Worm (Caenorhabditis elegans) whole organism, mixed stage, embryonic: Measurements from ENCODE around the gene Y48C3A.18.

Experiments
- M03D4.4 ChIP-seq: sonication (generic microtip); optimal IDR thresholded peaks from 2 replicates; lab custom pipeline; 2017; ENCODE audit warnings: mild to moderate bottlenecking, missing genetic modification characterization, missing compliant biosample characterization
- bed-3 ChIP-seq: fragments of 200-800 bp; sonication (Bioruptor generic); optimal IDR thresholded peaks from 3 replicates; lab custom pipeline; 2018; ENCODE audit warnings: mild to moderate bottlenecking, missing genetic modification characterization, moderate library complexity, missing compliant biosample characterization
- blmp-1 ChIP-seq: fragments of 150-350 bp; optimal IDR thresholded peaks from 2 replicates; lab custom pipeline; 2014; ENCODE audit warnings: missing biosample characterization, missing genetic modification characterization
- ceh-39 ChIP-seq: fragments of 150-350 bp; optimal IDR thresholded peaks from 2 replicates; lab custom pipeline; 2014; ENCODE audit warnings: missing biosample characterization, missing genetic modification characterization
- ceh-43 ChIP-seq: fragments of 200-800 bp; sonication (Bioruptor generic); optimal IDR thresholded peaks from 2 replicates; lab custom pipeline; 2018; ENCODE audit warnings: mild to moderate bottlenecking, missing genetic modification characterization, moderate library complexity, missing compliant biosample characterization
- ceh-83 ChIP-seq: fragments of 200-800 bp; sonication (Bioruptor generic); optimal IDR thresholded peaks from 2 replicates; lab custom pipeline; 2018; ENCODE audit warnings: mild to moderate bottlenecking, missing genetic modification characterization, missing compliant biosample characterization
- ces-1 ChIP-seq: fragments of 150-350 bp; optimal IDR thresholded peaks from 2 replicates; lab custom pipeline; 2014; ENCODE audit warnings: missing biosample characterization, missing genetic modification reagents, missing genetic modification characterization
- cnd-1 ChIP-seq: fragments of 200-800 bp; sonication (Bioruptor generic); optimal IDR thresholded peaks from 2 replicates; lab custom pipeline; 2018; ENCODE audit warnings: mild to moderate bottlenecking, missing genetic modification characterization, missing compliant biosample characterization
- drap-1 ChIP-seq: fragments of 200-800 bp; sonication (Bioruptor generic); optimal IDR thresholded peaks from 3 replicates; lab custom pipeline; 2018; ENCODE audit warnings: mild to moderate bottlenecking, missing genetic modification characterization, missing compliant biosample characterization
- elt-1 ChIP-seq: sonication (generic microtip); optimal IDR thresholded peaks from 2 replicates; lab custom pipeline; 2017; ENCODE audit warnings: missing genetic modification characterization, mild to moderate bottlenecking, missing compliant biosample characterization, antibody characterized with exemption, moderate library complexity, borderline replicate concordance; ENCODE audit not compliant: insufficient read depth
- elt-3 ChIP-seq: fragments of 150-350 bp; optimal IDR thresholded peaks from 2 replicates; lab custom pipeline; 2014; ENCODE audit warnings: missing biosample characterization, missing genetic modification characterization
- flh-1 ChIP-seq: fragments of 200-800 bp; sonication (Bioruptor generic); optimal IDR thresholded peaks from 2 replicates; lab custom pipeline; 2018; ENCODE audit warnings: mild to moderate bottlenecking, missing genetic modification characterization, moderate library complexity, missing compliant biosample characterization
- ham-2 ChIP-seq: fragments of 200-800 bp; sonication (Bioruptor generic); optimal IDR thresholded peaks from 2 replicates; lab custom pipeline; 2018; ENCODE audit warnings: mild to moderate bottlenecking, missing genetic modification characterization, missing compliant biosample characterization
- hlh-1 ChIP-seq: fragments of 150-350 bp; optimal IDR thresholded peaks from 2 replicates; lab custom pipeline; 2014; ENCODE audit warnings: missing biosample characterization, missing genetic modification reagents, missing genetic modification characterization
- lin-13 ChIP-seq: fragments of 150-350 bp; optimal IDR thresholded peaks from 2 replicates; lab custom pipeline; 2014; ENCODE audit warnings: missing biosample characterization, missing genetic modification characterization
- lin-32 ChIP-seq: fragments of 200-800 bp; sonication (Bioruptor generic); optimal IDR thresholded peaks from 2 replicates; lab custom pipeline; 2018; ENCODE audit warnings: mild to moderate bottlenecking, missing genetic modification characterization, missing compliant biosample characterization
- lsy-2 ChIP-seq: fragments of 150-350 bp; optimal IDR thresholded peaks from 2 replicates; lab custom pipeline; 2014; ENCODE audit warnings: missing biosample characterization, missing genetic modification characterization
- mab-5 ChIP-seq: fragments of 150-350 bp; optimal IDR thresholded peaks from 2 replicates; lab custom pipeline; 2014; ENCODE audit warnings: missing biosample characterization, missing genetic modification characterization
- mep-1 ChIP-seq: fragments of 150-350 bp; optimal IDR thresholded peaks from 2 replicates; lab custom pipeline; 2017; ENCODE audit warnings: missing biosample characterization, missing genetic modification reagents, missing genetic modification characterization, inconsistent platforms
- mls-2 ChIP-seq: sonication (generic microtip); optimal IDR thresholded peaks from 2 replicates; lab custom pipeline; 2016; ENCODE audit warnings: mild to moderate bottlenecking, missing genetic modification characterization, moderate library complexity, missing compliant biosample characterization
- nhr-12 ChIP-seq: fragments of 150-350 bp; optimal IDR thresholded peaks from 2 replicates; lab custom pipeline; 2014; ENCODE audit warnings: missing biosample characterization, missing genetic modification characterization
- nhr-2 ChIP-seq: fragments of 150-350 bp; optimal IDR thresholded peaks from 2 replicates; lab custom pipeline; 2014; ENCODE audit warnings: missing biosample characterization, missing genetic modification characterization
- nhr-237 ChIP-seq: fragments of 150-350 bp; optimal IDR thresholded peaks from 2 replicates; lab custom pipeline; 2014; ENCODE audit warnings: missing biosample characterization, missing genetic modification characterization
- nhr-28 ChIP-seq: fragments of 150-350 bp; optimal IDR thresholded peaks from 2 replicates; lab custom pipeline; 2014; ENCODE audit warnings: missing biosample characterization, missing genetic modification characterization
- nhr-76 ChIP-seq: sonication (generic microtip); optimal IDR thresholded peaks from 2 replicates; lab custom pipeline; 2017; ENCODE audit warnings: missing biosample characterization, missing genetic modification characterization
- pha-4 ChIP-seq: fragments of 150-350 bp; optimal IDR thresholded peaks from 2 replicates; lab custom pipeline; 2018; ENCODE audit warnings: missing biosample characterization, missing genetic modification reagents, missing genetic modification characterization
- sem-2 ChIP-seq: fragments of 200-800 bp; sonication (Bioruptor generic); optimal IDR thresholded peaks from 2 replicates; lab custom pipeline; 2018; ENCODE audit warnings: mild to moderate bottlenecking, missing genetic modification characterization, missing compliant biosample characterization
- snpc-4 ChIP-seq: fragments of 150-350 bp; optimal IDR thresholded peaks from 2 replicates; lab custom pipeline; 2014; ENCODE audit warnings: missing biosample characterization, missing genetic modification characterization
- sptf-1 ChIP-seq: sonication (generic microtip); optimal IDR thresholded peaks from 2 replicates; lab custom pipeline; 2017; ENCODE audit warnings: mild to moderate bottlenecking, missing genetic modification characterization, moderate library complexity, missing compliant biosample characterization
- tbx-8 ChIP-seq: fragments of 200-800 bp; sonication (Bioruptor generic); optimal IDR thresholded peaks from 2 replicates; lab custom pipeline; 2018; ENCODE audit warnings: mild to moderate bottlenecking, missing genetic modification characterization, moderate library complexity, missing compliant biosample characterization
- unc-120 ChIP-seq: sonication (generic microtip); optimal IDR thresholded peaks from 2 replicates; lab custom pipeline; 2017; ENCODE audit warnings: missing genetic modification characterization, missing compliant biosample characterization; ENCODE audit not compliant: poor library complexity, severe bottlenecking
- unc-39 ChIP-seq: fragments of 150-350 bp; optimal IDR thresholded peaks from 2 replicates; lab custom pipeline; 2014; ENCODE audit warnings: missing biosample characterization, missing genetic modification characterization
- unc-62 ChIP-seq: fragments of 150-350 bp; optimal IDR thresholded peaks from 2 replicates; lab custom pipeline; 2014; ENCODE audit warnings: missing biosample characterization, missing genetic modification reagents, missing genetic modification characterization
- zip-8 ChIP-seq: fragments of 150-350 bp; optimal IDR thresholded peaks from 2 replicates; lab custom pipeline; 2014; ENCODE audit warnings: missing biosample characterization, missing genetic modification characterization
- ztf-11 ChIP-seq: fragments of 150-350 bp; optimal IDR thresholded peaks from 2 replicates; lab custom pipeline; 2014; ENCODE audit warnings: missing biosample characterization, missing genetic modification characterization

Y48C3A.18 gene

ce11 chrII:13454839-13455238, 42.4 kb downstream of the Y48C3A.18 start:
- TF ChIP-seq lin-32 (GFP tag; lab: Kevin White, UChicago), result no peak
- no peak for TF ChIP-seq mls-2 (tag; lab: Kevin White, UChicago)
- no peak for TF ChIP-seq lin-13 (tag; lab: Kevin White, UChicago)
- TF ChIP-seq mep-1 (tag; lab: Kevin White, UChicago), result no peak
- no peak for TF ChIP-seq tbx-8 (GFP tag; lab: Kevin White, UChicago)
- no peak for TF ChIP-seq ztf-11 (tag; lab: Kevin White, UChicago)
- TF ChIP-seq nhr-76 (tag; lab: Kevin White, UChicago), result no peak
- TF ChIP-seq lsy-2, result no peak
- no peak for TF ChIP-seq unc-62

ce11 chrII:13456622-13457021, 44.2 kb downstream of the Y48C3A.18 start:
- peak; percentile 28 for TF ChIP-seq hlh-1 (tag; lab: Kevin White, UChicago)
- no peak for TF ChIP-seq nhr-2 (tag; lab: Kevin White, UChicago)
- peak; percentile 49 for TF ChIP-seq unc-62
- TF ChIP-seq pha-4 (tag; lab: Kevin White, UChicago), result peak; percentile 41
- TF ChIP-seq flh-1 (GFP tag; lab: Kevin White, UChicago), result no peak
- TF ChIP-seq cnd-1 (tag; lab: Kevin White, UChicago), result peak; percentile 18
- TF ChIP-seq unc-120 (tag; lab: Kevin White, UChicago), result peak; percentile 32
- TF ChIP-seq nhr-12 (tag; lab: Kevin White, UChicago), result no peak
- no peak for TF ChIP-seq mab-5 (tag; lab: Kevin White, UChicago)
- no peak for TF ChIP-seq snpc-4
- TF ChIP-seq, all 35 proteins: peak for 5

ce11 chrII:13460592-13461395, 48.4 kb downstream of the Y48C3A.18 start, which contains the start of gene pqn-27:
TSS of gene pqn-27 (minus strand) at chrII:13460642.
- TF ChIP-seq mab-5 (tag; lab: Kevin White, UChicago) (peak; percentile 44), lsy-2 (peak; percentile 59), pha-4 (tag; lab: Kevin White, UChicago) (peak; percentile 26), hlh-1 (tag; lab: Kevin White, UChicago) (peak; percentile 18), sptf-1 (peak; percentile 19), tbx-8 (GFP tag; lab: Kevin White, UChicago) (no peak), ces-1 (peak; percentile 87), lin-13 (tag; lab: Kevin White, UChicago) (no peak), flh-1 (GFP tag; lab: Kevin White, UChicago) (no peak), nhr-237 (peak; percentile 19), mep-1 (tag; lab: Kevin White, UChicago) (peak; percentile 50), ham-2 (GFP tag; lab: Kevin White, UChicago) (peak; percentile 46), unc-62 (peak; percentile 23)

ce11 chrII:13461604-13462375, 49.4 kb downstream of the Y48C3A.18 start:
- no peak for TF ChIP-seq nhr-12 (tag; lab: Kevin White, UChicago)
- TF ChIP-seq ceh-83, result no peak
- no peak for TF ChIP-seq blmp-1 (tag; lab: Kevin White, UChicago)
- no peak for TF ChIP-seq tbx-8 (GFP tag; lab: Kevin White, UChicago)
- no peak for TF ChIP-seq ceh-39 (tag; lab: Kevin White, UChicago)
- TF ChIP-seq unc-62, result peak; percentile 97
- peak; percentile 61 for TF ChIP-seq ham-2 (GFP tag; lab: Kevin White, UChicago)
- TF ChIP-seq hlh-1 (tag; lab: Kevin White, UChicago), result peak; percentile 85
- peak; percentile 20 for TF ChIP-seq drap-1 (GFP tag; lab: Kevin White, UChicago)
- no peak for TF ChIP-seq M03D4.4 (tag; lab: Kevin White, UChicago)
- TF ChIP-seq pha-4 (tag; lab: Kevin White, UChicago), result no peak
- TF ChIP-seq nhr-28 (tag; lab: Kevin White, UChicago), result no peak
- no peak for TF ChIP-seq ztf-11 (tag; lab: Kevin White, UChicago)
- no peak for TF ChIP-seq zip-8 (tag; lab: Kevin White, UChicago)
- no peak for TF ChIP-seq ces-1
- TF ChIP-seq cnd-1 (tag; lab: Kevin White, UChicago), result peak; percentile 15
- no peak for TF ChIP-seq sem-2 (GFP tag; lab: Kevin White, UChicago)
- no peak for TF ChIP-seq mab-5 (tag; lab: Kevin White, UChicago)
- no peak for TF ChIP-seq flh-1 (GFP tag; lab: Kevin White, UChicago)
- no peak for TF ChIP-seq lin-13 (tag; lab: Kevin White, UChicago)
- no peak for TF ChIP-seq bed-3 (GFP tag; lab: Kevin White, UChicago)
- peak; percentile 79 for TF ChIP-seq elt-1 (tag; lab: Kevin White, UChicago)
- TF ChIP-seq mls-2 (tag; lab: Kevin White, UChicago), result no peak
- peak; percentile 12 for TF ChIP-seq nhr-237
- TF ChIP-seq unc-39 (tag; lab: Kevin White, UChicago), result no peak
- TF ChIP-seq ceh-43 (GFP tag; lab: Kevin White, UChicago), result no peak
- TF ChIP-seq lin-32 (GFP tag; lab: Kevin White, UChicago), result no peak
- TF ChIP-seq nhr-76 (tag; lab: Kevin White, UChicago), result no peak
- no peak for TF ChIP-seq snpc-4
- no peak for TF ChIP-seq mep-1 (tag; lab: Kevin White, UChicago)
- TF ChIP-seq nhr-2 (tag; lab: Kevin White, UChicago), result no peak
- peak; percentile 89 for TF ChIP-seq unc-120 (tag; lab: Kevin White, UChicago)
- TF ChIP-seq lsy-2, result no peak
- TF ChIP-seq sptf-1, result no peak
- TF ChIP-seq elt-3, result peak; percentile 80
- TF ChIP-seq, all 35 proteins: peak for 9
